Fruit fly (Drosophila melanogaster): ENCODE data around the gene CG4617.

The CG4617 gene

dm6 chrX:7120168-7120567 lies 15.9 kb upstream of the CG4617 start (continued):
- no peak for TF ChIP-seq CG8290 (GFP tag; optimal IDR thresholded peaks at IDR 0.05)
- peak in 1 of 2 experiments; percentile 39 for TF ChIP-seq CG8290 (tag; optimal IDR thresholded peaks at IDR 0.05)
- peak in 1 of 2 experiments; percentile 8 for TF ChIP-seq dpn (GFP tag; optimal IDR thresholded peaks at IDR 0.05)
- TF ChIP-seq CG9727 (GFP tag; optimal IDR thresholded peaks at IDR 0.05), result peak; percentile 22
- TF ChIP-seq Hmr (GFP tag; optimal IDR thresholded peaks at IDR 0.05), result peak; percentile 36
- peak; percentile 52 for TF ChIP-seq row (GFP tag; IDR thresholded peaks at IDR 0.05)
- TF ChIP-seq exex (tag; optimal IDR thresholded peaks at IDR 0.05), result no peak
- TF ChIP-seq CG1603 (tag; optimal IDR thresholded peaks at IDR 0.05), result peak; percentile 44
- TF ChIP-seq dmrt99B (tag; optimal IDR thresholded peaks at IDR 0.05), result peak; percentile 14
- peak; percentile 12 for TF ChIP-seq pum (GFP tag; optimal IDR thresholded peaks at IDR 0.05)
- no peak for TF ChIP-seq prd (optimal IDR thresholded peaks at IDR 0.05)
- peak; percentile 58 for TF ChIP-seq prd (GFP tag; IDR thresholded peaks at IDR 0.05)
- no peak for TF ChIP-seq Sox102F (GFP tag; optimal IDR thresholded peaks at IDR 0.05)
- TF ChIP-seq D19B (GFP tag; optimal IDR thresholded peaks at IDR 0.05), result no peak

dm6 chrX:7117729-7118128 lies 13.4 kb upstream of the CG4617 start:
- TF ChIP-seq MBD-R2 (GFP tag; IDR thresholded peaks at IDR 0.05) (no peak; the same call in 1 of the 2 replicates), vvl (GFP tag; IDR thresholded peaks at IDR 0.05) (peak; percentile 81), gsb-n (tag; optimal IDR thresholded peaks at IDR 0.05) (peak; percentile 64), CG2678 (tag; optimal IDR thresholded peaks at IDR 0.05) (peak; percentile 77), Hey (tag; optimal IDR thresholded peaks at IDR 0.05) (peak; percentile 45), CG5180 (GFP tag; optimal IDR thresholded peaks at IDR 0.05) (peak; percentile 50), run (tag; optimal IDR thresholded peaks at IDR 0.05) (peak; percentile 6), CG11398 (GFP tag; optimal IDR thresholded peaks at IDR 0.05) (no peak), NC2β (GFP tag; optimal IDR thresholded peaks at IDR 0.05) (peak; percentile 13), bsh (GFP tag; optimal IDR thresholded peaks at IDR 0.05) (peak in 1 of 2 experiments; percentile 73), CG7839 (tag; optimal IDR thresholded peaks at IDR 0.05) (peak; percentile 79), fd102C (GFP tag; optimal IDR thresholded peaks at IDR 0.05) (peak; percentile 73), dmrt99B (tag; optimal IDR thresholded peaks at IDR 0.05) (peak; percentile 73), CG13775 (GFP tag; optimal IDR thresholded peaks at IDR 0.05) (peak; percentile 75), oc (tag; optimal IDR thresholded peaks at IDR 0.05) (peak; percentile 13), sob (GFP tag; IDR thresholded peaks at IDR 0.05) (peak; percentile 63; the same call in 1 of the 2 replicates), ro (GFP tag; IDR thresholded peaks at IDR 0.05) (no peak), Hr39 (optimal IDR thresholded peaks at IDR 0.05) (no peak), Scr (GFP tag; IDR thresholded peaks at IDR 0.05; ENCODE audit: partially characterized antibody) (0 out of 2 replicates have a peak, but pooled peaks have one; percentile 11), emc (GFP tag; optimal IDR thresholded peaks at IDR 0.05) (no peak), pros (GFP tag; optimal IDR thresholded peaks at IDR 0.05) (no peak), tin (GFP tag; optimal IDR thresholded peaks at IDR 0.05) (peak; percentile 73), Hand (GFP tag; optimal IDR thresholded peaks at IDR 0.05) (peak; percentile 71), CG10209 (GFP tag; optimal IDR thresholded peaks at IDR 0.05) (peak; percentile 57), CG3847 (GFP tag; IDR thresholded peaks at IDR 0.05) (peak; percentile 50; the same call in 1 of the 2 replicates), sens (GFP tag) (peak; percentile 90), gem (tag; optimal IDR thresholded peaks at IDR 0.05) (peak; percentile 80), Drgx (GFP tag; IDR thresholded peaks at IDR 0.05) (no peak), exex (tag; optimal IDR thresholded peaks at IDR 0.05) (no peak), CG17568 (GFP tag; optimal IDR thresholded peaks at IDR 0.05) (peak; percentile 36), CG13894 (tag; optimal IDR thresholded peaks at IDR 0.05) (peak; percentile 42), sc (optimal IDR thresholded peaks at IDR 0.05) (no peak), sc (GFP tag; optimal IDR thresholded peaks at IDR 0.05) (no peak), lov (optimal IDR thresholded peaks at IDR 0.05) (no peak), lov (GFP tag; IDR thresholded peaks at IDR 0.05) (no peak), CG43689 (GFP tag; IDR thresholded peaks at IDR 0.05) (no peak), NfI (GFP tag; optimal IDR thresholded peaks at IDR 0.05) (peak; percentile 61), Atf3 (GFP tag; optimal IDR thresholded peaks at IDR 0.05) (no peak), CG3163 (GFP tag; optimal IDR thresholded peaks at IDR 0.05) (no peak)

Data from whole organism, embryonic.